Fruit fly (Drosophila melanogaster) whole organism, adult: ENCODE results near the gene nSyb.
A peak's percentile ranks its signal among the peaks of the same experiment; 100 is the strongest.

ENCODE experiments used
- CG11617 ChIP-seq: fragments of 200-800 bp; sonication (Bioruptor generic); optimal IDR thresholded peaks from 2 replicates; lab custom pipeline; 2017; ENCODE audit warnings: mild to moderate bottlenecking, missing biosample characterization, missing genetic modification reagents, missing genetic modification characterization
- CG12768 ChIP-seq: fragments of 200-800 bp; sonication (Bioruptor generic); optimal IDR thresholded peaks from 2 replicates; lab custom pipeline; 2017; ENCODE audit warnings: missing biosample characterization, missing genetic modification characterization, mild to moderate bottlenecking, moderate library complexity, missing genetic modification reagents
- CG14711 ChIP-seq: fragments of 200-800 bp; sonication (Bioruptor generic); optimal IDR thresholded peaks from 2 replicates; lab custom pipeline; 2018; ENCODE audit warnings: missing biosample characterization, mild to moderate bottlenecking, missing genetic modification characterization, moderate library complexity
- CG1620 ChIP-seq: fragments of 200-800 bp; sonication (Bioruptor generic); optimal IDR thresholded peaks from 2 replicates; lab custom pipeline; 2016; ENCODE audit warnings: missing biosample characterization, missing genetic modification characterization
- CG33017 ChIP-seq: fragments of 200-800 bp; sonication (Bioruptor generic); optimal IDR thresholded peaks from 2 replicates; lab custom pipeline; 2018; ENCODE audit warnings: missing biosample characterization, mild to moderate bottlenecking, missing genetic modification characterization, moderate library complexity
- CG5204 ChIP-seq: fragments of 200-800 bp; sonication (Bioruptor generic); optimal IDR thresholded peaks from 2 replicates; lab custom pipeline; 2016; ENCODE audit warnings: missing biosample characterization, missing genetic modification characterization
- CG7045 ChIP-seq: fragments of 200-800 bp; sonication (Bioruptor generic); optimal IDR thresholded peaks from 2 replicates; lab custom pipeline; 2017; ENCODE audit warnings: missing biosample characterization, mild to moderate bottlenecking, missing genetic modification characterization
- CG7101 ChIP-seq: fragments of 200-800 bp; sonication (Bioruptor generic); optimal IDR thresholded peaks from 2 replicates; lab custom pipeline; 2018; ENCODE audit warnings: missing biosample characterization, mild to moderate bottlenecking, missing genetic modification characterization, moderate library complexity
- Clk ChIP-seq: fragments of 200-800 bp; sonication (Bioruptor generic); optimal IDR thresholded peaks from 2 replicates; lab custom pipeline; 2017; ENCODE audit warnings: missing biosample characterization, missing genetic modification characterization
- Crg-1 ChIP-seq: fragments of 200-800 bp; sonication (Bioruptor generic); optimal IDR thresholded peaks from 2 replicates; lab custom pipeline; 2016; ENCODE audit warnings: missing biosample characterization, missing genetic modification characterization
- Hr96 ChIP-seq: fragments of 200-800 bp; sonication (Bioruptor generic); optimal IDR thresholded peaks from 2 replicates; lab custom pipeline; 2016; ENCODE audit warnings: missing biosample characterization, missing genetic modification characterization
- Mnt ChIP-seq: fragments of 200-800 bp; sonication (Bioruptor generic); optimal IDR thresholded peaks from 2 replicates; lab custom pipeline; 2016; ENCODE audit warnings: missing biosample characterization, mild to moderate bottlenecking, missing genetic modification characterization
- bab1 ChIP-seq: fragments of 200-800 bp; sonication (Bioruptor generic); optimal IDR thresholded peaks from 3 replicates; lab custom pipeline; 2019; ENCODE audit warnings: missing biosample characterization, mild to moderate bottlenecking, missing genetic modification characterization, moderate library complexity
- cic ChIP-seq: fragments of 200-800 bp; sonication (Bioruptor generic); optimal IDR thresholded peaks from 2 replicates; lab custom pipeline; 2017; ENCODE audit warnings: missing biosample characterization, mild to moderate bottlenecking, missing genetic modification characterization, moderate library complexity
- cnc ChIP-seq, 2 experiments: fragments of >200 bp; optimal IDR thresholded peaks; 2 replicates each; lab custom pipeline; 2017
- kay ChIP-seq: fragments of 200-800 bp; sonication (Bioruptor generic); peaks from one replicate; lab custom pipeline; 2016; ENCODE audit warnings: missing biosample characterization, missing genetic modification characterization, borderline replicate concordance
- ovo ChIP-seq: fragments of 200-800 bp; sonication (Bioruptor generic); optimal IDR thresholded peaks from 2 replicates; lab custom pipeline; 2016; ENCODE audit warnings: missing biosample characterization, missing genetic modification characterization
- pad ChIP-seq: fragments of 200-800 bp; sonication (Bioruptor generic); optimal IDR thresholded peaks from 3 replicates; lab custom pipeline; 2017; ENCODE audit warnings: missing biosample characterization, missing genetic modification characterization, mild to moderate bottlenecking, moderate library complexity, missing genetic modification reagents
- tj ChIP-seq: fragments of 200-800 bp; sonication (Bioruptor generic); optimal IDR thresholded peaks from 3 replicates; lab custom pipeline; 2017; ENCODE audit warnings: missing biosample characterization, mild to moderate bottlenecking, missing genetic modification characterization, moderate library complexity
- toe ChIP-seq: fragments of 200-800 bp; sonication (Bioruptor generic); optimal IDR thresholded peaks from 2 replicates; lab custom pipeline; 2016; ENCODE audit warnings: missing biosample characterization, missing genetic modification characterization

The nSyb gene

DNA sequence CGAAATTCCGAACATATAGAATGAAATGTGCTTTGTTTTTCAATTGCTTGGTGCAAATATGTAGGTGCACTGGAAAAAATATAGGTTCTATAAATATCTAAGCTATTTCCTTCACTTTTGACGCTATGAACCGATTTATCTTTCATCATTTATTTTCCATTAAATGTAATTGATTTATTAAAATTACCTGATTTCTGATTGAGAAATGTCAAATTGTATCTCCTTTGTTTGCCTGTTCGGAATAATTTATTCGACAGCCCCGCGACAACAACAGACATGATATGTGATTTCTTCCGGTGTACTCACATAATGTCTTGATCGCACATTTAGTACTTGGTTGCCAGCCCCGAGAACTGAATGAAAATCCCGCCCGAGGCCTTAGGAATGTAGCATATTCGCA is 27.9 kb downstream of the nSyb start:
- no peak for TF ChIP-seq toe (GFP tag; lab: Kevin White, UChicago)
- no peak for TF ChIP-seq CG7101 (tag; lab: Kevin White, UChicago)
- no peak for TF ChIP-seq CG1620 (GFP tag; lab: Kevin White, UChicago)
- no peak for TF ChIP-seq ovo (GFP tag; lab: Kevin White, UChicago)
- no peak for TF ChIP-seq bab1 (GFP tag; lab: Kevin White, UChicago)
- no peak for TF ChIP-seq tj (GFP tag; lab: Kevin White, UChicago)
- TF ChIP-seq cic (GFP tag; lab: Kevin White, UChicago) = no peak
- TF ChIP-seq CG14711 (tag; lab: Kevin White, UChicago) = no peak
- no peak for TF ChIP-seq CG12768 (GFP tag; lab: Kevin White, UChicago)

DNA sequence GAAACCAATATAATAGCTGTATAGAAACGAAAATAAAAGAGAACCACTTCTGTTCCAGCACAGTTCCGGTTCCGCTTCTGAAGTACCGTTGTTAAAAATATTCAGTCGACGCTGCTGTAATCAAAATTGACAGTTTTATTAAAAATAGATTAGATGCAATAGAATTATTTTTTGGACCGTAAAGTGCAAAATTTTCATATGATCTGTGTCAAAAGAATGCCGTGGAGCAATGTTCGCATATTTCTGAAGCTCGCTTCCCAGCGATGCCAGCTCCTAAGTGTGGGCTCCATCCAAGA is 34.8 kb downstream of the nSyb start, which contains the start of the genes CG18170 and CG33791:
Gene CG18170 (plus strand): TSS at position 122 of the 296 bp plus-strand sequence.
Gene CG33791 (plus strand): TSS at position 122 of the 296 bp plus-strand sequence.
- TF ChIP-seq CG7101 (tag; lab: Kevin White, UChicago) (no peak), CG14711 (tag; lab: Kevin White, UChicago) (no peak), CG33017 (tag; lab: Kevin White, UChicago) (no peak), ovo (GFP tag; lab: Kevin White, UChicago) (no peak), CG11617 (GFP tag; lab: Kevin White, UChicago) (no peak), Clk (GFP tag; lab: Kevin White, UChicago) (no peak), CG5204 (GFP tag; lab: Kevin White, UChicago) (no peak), CG7045 (GFP tag; lab: Kevin White, UChicago) (no peak), tj (GFP tag; lab: Kevin White, UChicago) (no peak), cnc (optimal IDR thresholded peaks at IDR 0.05; lab: Kevin White, UChicago) (no peak), Mnt (GFP tag; lab: Kevin White, UChicago) (no peak), cic (GFP tag; lab: Kevin White, UChicago) (no peak), Hr96 (GFP tag; lab: Kevin White, UChicago) (no peak), Crg-1 (no peak), toe (GFP tag; lab: Kevin White, UChicago) (no peak), CG1620 (GFP tag; lab: Kevin White, UChicago) (no peak), pad (no peak), CG12768 (GFP tag; lab: Kevin White, UChicago) (no peak), bab1 (GFP tag; lab: Kevin White, UChicago) (no peak)

DNA sequence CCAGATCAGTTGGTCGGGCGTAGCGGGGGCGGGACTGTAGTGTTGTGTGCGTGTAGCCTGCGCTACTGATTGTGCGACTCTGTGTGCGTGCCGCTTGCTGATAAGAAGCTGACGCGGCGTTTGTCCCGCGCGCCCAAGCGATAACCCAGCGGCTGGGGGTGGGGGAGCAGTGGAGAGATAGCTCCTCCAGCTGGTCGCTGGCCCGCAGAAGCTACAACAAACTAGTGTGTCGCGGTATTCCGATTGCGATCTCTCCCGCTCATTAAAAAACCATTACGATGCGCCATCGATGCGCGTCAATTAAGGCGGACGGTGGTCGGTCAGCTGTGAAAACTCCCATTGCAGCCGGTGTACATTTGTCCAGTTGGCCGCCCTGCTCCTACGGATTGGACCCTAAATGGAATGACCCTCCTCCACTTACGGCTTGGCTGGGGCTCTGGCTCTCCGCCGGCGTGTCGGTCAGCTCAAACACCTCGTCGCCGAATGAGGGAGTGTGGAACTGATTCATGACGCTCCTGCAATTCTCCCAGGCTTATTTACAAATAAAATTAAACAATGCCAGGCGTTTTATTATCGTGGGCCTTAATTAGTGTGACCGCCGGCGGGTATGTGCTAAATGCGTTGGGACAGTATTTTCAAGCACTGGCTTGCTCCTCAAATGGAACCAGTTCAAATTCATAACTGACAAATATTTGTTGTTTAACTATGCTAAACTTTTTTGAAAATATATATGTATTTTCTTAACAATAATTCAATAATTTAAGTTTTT is 35.3 kb downstream of the nSyb start, which contains the start of gene CG12104:
Gene CG12104 (minus strand): TSS at position 611 of the 769 bp plus-strand sequence.
- TF ChIP-seq pad = peak; percentile 19
- peak; percentile 86 for TF ChIP-seq cic (GFP tag; lab: Kevin White, UChicago)
- peak; percentile 51 for TF ChIP-seq bab1 (GFP tag; lab: Kevin White, UChicago)
- no peak for TF ChIP-seq toe (GFP tag; lab: Kevin White, UChicago)
- peak; percentile 22 for TF ChIP-seq ovo (GFP tag; lab: Kevin White, UChicago)
- no peak for TF ChIP-seq Clk (GFP tag; lab: Kevin White, UChicago)
- peak; percentile 20 for TF ChIP-seq CG12768 (GFP tag; lab: Kevin White, UChicago)
- TF ChIP-seq CG7101 (tag; lab: Kevin White, UChicago) = peak; percentile 10
- no peak for TF ChIP-seq CG7045 (GFP tag; lab: Kevin White, UChicago)
- TF ChIP-seq Mnt (GFP tag; lab: Kevin White, UChicago) = peak; percentile 45
- no peak for TF ChIP-seq CG5204 (GFP tag; lab: Kevin White, UChicago)
- peak; percentile 80 for TF ChIP-seq tj (GFP tag; lab: Kevin White, UChicago)
- TF ChIP-seq Crg-1 = no peak
- no peak for TF ChIP-seq kay (GFP tag; lab: Kevin White, UChicago)

DNA sequence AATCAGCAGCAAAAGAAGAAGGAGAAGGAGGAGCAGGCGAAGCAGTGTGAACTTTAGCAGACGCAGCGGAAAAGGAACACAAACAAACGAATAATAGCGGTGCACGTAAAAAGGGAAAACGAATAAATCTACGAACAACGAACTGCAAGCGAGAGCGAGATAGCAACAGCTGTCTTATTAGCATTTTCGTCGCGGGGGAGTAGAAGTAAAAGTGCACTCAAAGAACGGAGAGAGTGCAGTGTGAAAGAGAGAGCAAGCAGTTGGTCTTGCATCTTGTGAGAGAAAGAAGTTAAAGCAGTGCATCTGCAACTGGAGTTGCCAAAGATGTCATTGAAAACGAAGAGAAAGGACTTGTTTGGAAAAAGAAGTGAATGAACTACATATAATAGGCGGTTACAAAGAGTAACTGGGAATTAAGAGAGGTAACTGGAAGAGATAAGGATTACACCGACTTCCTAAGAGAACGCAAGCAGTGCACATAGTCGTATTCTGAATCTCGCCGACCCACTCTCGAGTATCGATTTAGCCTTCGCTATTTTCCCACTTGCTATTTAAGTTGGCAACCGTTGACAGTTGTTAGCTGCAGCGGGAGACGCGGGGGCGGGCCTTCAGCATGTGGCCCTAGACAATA is 44.6 kb downstream of the nSyb start:
- no peak for TF ChIP-seq CG7101 (tag; lab: Kevin White, UChicago)
- TF ChIP-seq tj (GFP tag; lab: Kevin White, UChicago) = peak; percentile 95
- TF ChIP-seq pad = peak; percentile 58

DNA sequence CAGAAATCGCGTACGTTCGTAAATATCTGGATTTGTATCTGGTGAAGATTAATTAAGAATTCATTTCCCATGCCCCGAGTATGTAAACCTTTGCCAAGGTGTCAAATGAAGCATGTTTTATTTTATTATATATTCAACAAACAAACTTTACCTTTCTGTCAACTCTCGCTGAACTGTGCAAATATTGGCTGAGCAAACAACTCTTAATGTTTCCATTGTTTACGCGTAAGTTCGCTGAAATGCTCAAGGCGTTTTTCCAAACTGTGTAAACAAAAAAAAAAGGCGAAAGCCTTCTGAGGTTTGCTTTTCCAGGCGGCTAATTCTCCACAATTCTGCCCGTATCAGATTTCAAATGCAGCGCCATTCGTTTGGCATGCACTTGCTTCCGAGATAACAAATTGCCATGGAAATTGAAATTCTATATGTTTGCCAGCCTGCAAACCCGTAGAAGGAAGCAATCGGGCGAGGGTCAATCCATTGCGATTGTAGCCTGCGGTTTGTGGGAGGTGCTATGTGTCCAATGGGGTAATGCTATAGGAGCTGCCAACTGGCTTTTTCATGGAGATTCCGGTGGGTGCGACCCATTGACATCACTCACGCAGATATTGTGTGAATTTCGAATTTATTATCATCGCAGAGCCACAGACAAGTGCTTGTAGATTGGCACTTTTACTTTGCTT is 45.7 kb downstream of the nSyb start:
- TF ChIP-seq CG7101 (tag; lab: Kevin White, UChicago) = peak; percentile 92
- TF ChIP-seq bab1 (GFP tag; lab: Kevin White, UChicago) = peak; percentile 3
- TF ChIP-seq toe (GFP tag; lab: Kevin White, UChicago) = peak; percentile 84
- peak; percentile 97 for TF ChIP-seq ovo (GFP tag; lab: Kevin White, UChicago)
- TF ChIP-seq Crg-1 = peak; percentile 97
- TF ChIP-seq kay (GFP tag; lab: Kevin White, UChicago) = no peak
- peak; percentile 83 for TF ChIP-seq CG11617 (GFP tag; lab: Kevin White, UChicago)
- peak; percentile 71 for TF ChIP-seq Mnt (GFP tag; lab: Kevin White, UChicago)
- TF ChIP-seq CG14711 (tag; lab: Kevin White, UChicago) = peak; percentile 82
- peak; percentile 79 for TF ChIP-seq CG5204 (GFP tag; lab: Kevin White, UChicago)
- TF ChIP-seq Clk (GFP tag; lab: Kevin White, UChicago) = peak; percentile 86
- peak; percentile 92 for TF ChIP-seq CG1620 (GFP tag; lab: Kevin White, UChicago)
- peak; percentile 96 for TF ChIP-seq CG7045 (GFP tag; lab: Kevin White, UChicago)
- TF ChIP-seq tj (GFP tag; lab: Kevin White, UChicago) = peak; percentile 80
- TF ChIP-seq cic (GFP tag; lab: Kevin White, UChicago) = peak; percentile 96
- peak; percentile 78 for TF ChIP-seq Hr96 (GFP tag; lab: Kevin White, UChicago)
- TF ChIP-seq pad = peak; percentile 74
- peak; percentile 85 for TF ChIP-seq CG33017 (tag; lab: Kevin White, UChicago)
- TF ChIP-seq CG12768 (GFP tag; lab: Kevin White, UChicago) = peak; percentile 95
- no peak for TF ChIP-seq cnc (optimal IDR thresholded peaks at IDR 0.05; lab: Kevin White, UChicago)
